Worm (Caenorhabditis elegans): ENCODE data around the gene tbx-33.

DNA sequence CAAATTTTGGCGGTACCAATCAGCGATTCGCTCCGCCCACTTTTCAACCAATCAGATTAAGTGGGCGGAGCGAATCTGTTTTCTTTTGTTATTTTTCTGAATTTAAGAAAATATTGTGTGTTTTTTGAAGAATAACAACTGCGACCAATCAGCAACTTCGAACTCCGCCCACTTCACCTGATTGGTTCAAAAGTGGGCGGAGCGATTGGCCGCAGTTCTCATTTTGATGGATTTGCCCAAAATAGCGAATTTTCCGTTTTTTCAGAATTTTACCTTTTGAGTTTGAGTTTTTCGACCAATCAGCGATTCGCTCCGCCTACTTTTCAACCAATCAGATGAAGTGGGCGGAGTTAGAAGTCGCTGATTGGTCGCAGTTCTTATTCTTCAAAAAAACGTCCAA, 47.3 kb downstream of the tbx-33 start:
- TF ChIP-seq ztf-29 (GFP tag; IDR thresholded peaks at IDR 0.05) (no peak), flt-1 (GFP tag; IDR thresholded peaks at IDR 0.05) (no peak), klf-2 (GFP tag; conservative IDR thresholded peaks at IDR 0.05) (no peak), cog-1 (tag; optimal IDR thresholded peaks at IDR 0.05) (no peak), tab-1 (GFP tag; IDR thresholded peaks at IDR 0.05) (no peak), T22C8.4 (GFP tag; IDR thresholded peaks at IDR 0.05) (no peak)

Measured in whole organism, midembryonic.